Fruit fly (Drosophila melanogaster) whole organism, pupa: ENCODE results near the gene chif.

Experiments used
- CG10348 ChIP-seq: fragments of 200-800 bp; sonication (Bioruptor generic); IDR thresholded peaks from 2 replicates; pipeline ENCODE4 v1.3.6; 2022; ENCODE audit warnings: missing biosample characterization, missing genetic modification characterization
- CG12605 ChIP-seq: fragments of 200-800 bp; sonication (Bioruptor generic); IDR thresholded peaks from 2 replicates; pipeline ENCODE4 v1.3.6; 2022; ENCODE audit warnings: missing biosample characterization, missing genetic modification characterization
- CG14655 ChIP-seq: fragments of 200-800 bp; sonication (Bioruptor generic); optimal IDR thresholded peaks from 3 replicates; lab custom pipeline; 2017; ENCODE audit warnings: mild to moderate bottlenecking, missing biosample characterization, missing genetic modification reagents, missing genetic modification characterization
- CG32121 ChIP-seq: fragments of 200-800 bp; sonication (Bioruptor generic); IDR thresholded peaks from 2 replicates; pipeline ENCODE4 v1.3.6; 2022; ENCODE audit warnings: missing biosample characterization, missing genetic modification characterization
- CG34367 ChIP-seq: fragments of 200-800 bp; sonication (Bioruptor generic); optimal IDR thresholded peaks from 2 replicates; lab custom pipeline; 2018; ENCODE audit warnings: missing biosample characterization, mild to moderate bottlenecking, missing genetic modification characterization
- CG4496 ChIP-seq: fragments of 200-800 bp; sonication (Bioruptor generic); IDR thresholded peaks from 3 replicates; pipeline ENCODE4 v1.3.6; 2022; ENCODE audit warnings: missing biosample characterization, missing genetic modification characterization
- CG8301 ChIP-seq: fragments of 200-800 bp; sonication (Bioruptor generic); optimal IDR thresholded peaks from 2 replicates; lab custom pipeline; 2018; ENCODE audit warnings: missing biosample characterization, mild to moderate bottlenecking, missing genetic modification characterization
- EcR ChIP-seq: fragments of 200-800 bp; sonication (Bioruptor generic); optimal IDR thresholded peaks from 3 replicates; lab custom pipeline; 2019; ENCODE audit warnings: missing biosample characterization, missing genetic modification characterization, mild to moderate bottlenecking, moderate library complexity, missing genetic modification reagents
- Pif1A ChIP-seq: fragments of 200-800 bp; sonication (Bioruptor generic); optimal IDR thresholded peaks from 3 replicates; lab custom pipeline; 2016; ENCODE audit warnings: missing biosample characterization, missing genetic modification characterization
- fd96Ca ChIP-seq: fragments of 200-800 bp; sonication (Bioruptor generic); IDR thresholded peaks from 3 replicates; pipeline ENCODE4 v1.3.6; 2022; ENCODE audit warnings: missing biosample characterization, missing genetic modification characterization

DNA sequence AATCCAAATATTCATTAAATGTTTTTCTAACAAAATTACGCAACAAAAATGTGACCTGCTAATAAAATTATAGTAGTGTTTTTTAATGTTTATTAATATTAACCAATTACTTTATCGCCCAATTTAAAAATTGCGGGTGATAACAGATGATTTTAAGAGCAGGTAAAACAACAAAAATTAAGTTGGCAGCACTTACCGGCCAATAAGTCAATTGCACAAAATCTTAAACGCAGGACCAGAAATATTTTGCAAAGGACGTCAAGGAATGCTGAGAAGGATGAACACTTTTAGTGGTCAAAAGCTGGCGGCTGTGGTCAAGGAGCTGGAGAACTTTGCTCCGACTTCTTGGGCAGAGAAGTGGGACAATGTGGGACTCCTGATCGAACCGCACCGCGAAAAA is 25.5 kb downstream of the chif start, which contains the start of gene CG4278:
- TF ChIP-seq CG32121 (GFP tag; lab: Robert Waterston, UW) (no peak), CG34367 (no peak), CG14655 (GFP tag; lab: Kevin White, UChicago) (no peak), CG4496 (GFP tag; lab: Robert Waterston, UW) (no peak), CG8301 (tag; lab: Kevin White, UChicago) (no peak), CG10348 (GFP tag; lab: Robert Waterston, UW) (no peak), CG12605 (GFP tag; lab: Robert Waterston, UW) (no peak), EcR (no peak), fd96Ca (no peak), Pif1A (GFP tag; lab: Kevin White, UChicago) (no peak)
